Worm (Caenorhabditis elegans): ENCODE results near the gene ppfr-4.

Gene ppfr-4

ce11 chrIII:2647194-2647925, 27.6 kb downstream of the ppfr-4 start:
- TF ChIP-seq elt-3 (tag; optimal IDR thresholded peaks at IDR 0.05) (peak in 1 of 3 experiments; percentile 3), nhr-43 (tag; optimal IDR thresholded peaks at IDR 0.05; ENCODE audit: poor library complexity, severe bottlenecking) (peak; percentile 1), sea-2 (GFP tag; optimal IDR thresholded peaks at IDR 0.05) (no peak), ceh-28 (tag; optimal IDR thresholded peaks at IDR 0.05) (peak; percentile 33), elt-2 (tag; optimal IDR thresholded peaks at IDR 0.05) (peak; percentile 67), nhr-76 (tag; optimal IDR thresholded peaks at IDR 0.05) (no peak), pqm-1 (tag; optimal IDR thresholded peaks at IDR 0.05) (peak; percentile 52), pha-4 (tag; optimal IDR thresholded peaks at IDR 0.05) (peak; percentile 37), nhr-23 (tag; optimal IDR thresholded peaks at IDR 0.05) (peak; percentile 55)

- TF ChIP-seq nhr-25 (tag; optimal IDR thresholded peaks at IDR 0.05) (peak; percentile 51), sea-2 (GFP tag; optimal IDR thresholded peaks at IDR 0.05) (no peak)
Measured at ce11 chrIII:2651519-2651918, 31.8 kb downstream of the ppfr-4 start.

- TF ChIP-seq ceh-82 (tag; optimal IDR thresholded peaks at IDR 0.05) (no peak), aly-2 (tag; optimal IDR thresholded peaks at IDR 0.05) (no peak), elt-2 (tag; optimal IDR thresholded peaks at IDR 0.05) (peak; percentile 73), nhr-28 (tag; optimal IDR thresholded peaks at IDR 0.05) (no peak), pha-4 (tag; optimal IDR thresholded peaks at IDR 0.05) (peak; percentile 57), lsy-12 (tag; optimal IDR thresholded peaks at IDR 0.05) (no peak), pqm-1 (tag; optimal IDR thresholded peaks at IDR 0.05) (peak; percentile 69)
Measured at ce11 chrIII:2652704-2653566, 33.2 kb downstream of the ppfr-4 start.

- peak; percentile 27 for TF ChIP-seq hmg-11 (tag; optimal IDR thresholded peaks at IDR 0.05)
- peak; percentile 10 for TF ChIP-seq nhr-23 (tag; optimal IDR thresholded peaks at IDR 0.05)
- TF ChIP-seq nhr-12 (tag; optimal IDR thresholded peaks at IDR 0.05): no peak
- TF ChIP-seq aly-2 (tag; optimal IDR thresholded peaks at IDR 0.05): no peak
- TF ChIP-seq nhr-25 (tag; optimal IDR thresholded peaks at IDR 0.05): peak; percentile 29
- TF ChIP-seq lin-15B (tag; optimal IDR thresholded peaks at IDR 0.05): no peak
Measured at ce11 chrIII:2656168-2656567, 36.4 kb downstream of the ppfr-4 start.

- no peak for TF ChIP-seq elt-1 (tag; optimal IDR thresholded peaks at IDR 0.05)
- no peak for TF ChIP-seq unc-62 (GFP tag; optimal IDR thresholded peaks at IDR 0.05)
- no peak for TF ChIP-seq nhr-12 (tag; optimal IDR thresholded peaks at IDR 0.05)
- no peak for TF ChIP-seq hmg-11 (tag; optimal IDR thresholded peaks at IDR 0.05)
- TF ChIP-seq mml-1 (tag; optimal IDR thresholded peaks at IDR 0.05): no peak
- TF ChIP-seq nfya-1 (tag; optimal IDR thresholded peaks at IDR 0.05; ENCODE audit: insufficient read depth): no peak
- no peak for TF ChIP-seq nhr-237 (tag; optimal IDR thresholded peaks at IDR 0.05)
- no peak for TF ChIP-seq daf-12 (tag; optimal IDR thresholded peaks at IDR 0.05)
- no peak for TF ChIP-seq nhr-43 (tag; optimal IDR thresholded peaks at IDR 0.05; ENCODE audit: poor library complexity, severe bottlenecking)
- TF ChIP-seq zag-1 (tag; optimal IDR thresholded peaks at IDR 0.05): no peak
Measured at ce11 chrIII:2657783-2658182, 38.0 kb downstream of the ppfr-4 start, which contains the start of gene let-805. let-805 (plus strand) TSS chrIII:2658083.
